Fruit fly (Drosophila melanogaster): Measurements from ENCODE around the gene Cyp6a18.
A peak's percentile ranks its signal among the peaks of the same experiment; 100 is the strongest.

The Cyp6a18 gene

dm6 chr3R:27478375-27478774, at the start of gene Cyp6a18:
Cyp6a18 (plus strand) TSS chr3R:27478675.
- TF ChIP-seq Ets98B (GFP tag; IDR thresholded peaks at IDR 0.05) (no peak), CG10348 (GFP tag; IDR thresholded peaks at IDR 0.05) (no peak), CG34367 (tag; optimal IDR thresholded peaks at IDR 0.05) (no peak), CG4496 (GFP tag; IDR thresholded peaks at IDR 0.05) (no peak), CG8159 (tag; optimal IDR thresholded peaks at IDR 0.05) (no peak), CG32121 (GFP tag; IDR thresholded peaks at IDR 0.05) (no peak), Pif1B (GFP tag; optimal IDR thresholded peaks at IDR 0.05) (no peak), CG15710 (tag; optimal IDR thresholded peaks at IDR 0.05) (no peak), CG13204 (GFP tag; optimal IDR thresholded peaks at IDR 0.05) (no peak)

DNA sequence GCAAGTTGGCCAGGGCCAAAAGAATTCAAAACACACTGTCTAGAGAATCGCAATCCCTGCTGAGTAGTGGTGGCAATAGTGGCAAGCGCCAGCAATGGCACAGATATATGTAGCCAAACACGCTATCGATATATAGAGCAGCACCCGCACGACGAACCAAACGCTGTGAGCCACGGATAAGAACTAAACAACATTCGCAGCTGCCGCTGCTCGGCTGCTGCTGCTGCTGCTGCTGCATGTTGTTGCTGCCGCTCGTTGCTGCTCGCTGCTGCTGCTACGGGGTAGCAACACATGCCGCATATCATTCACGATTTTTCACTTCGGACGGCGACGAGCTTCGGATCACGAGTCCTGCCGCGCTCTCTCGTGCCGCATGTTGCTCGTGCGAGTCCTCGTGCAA, 41.2 kb upstream of the Cyp6a18 start, which contains the start of gene side:
TSS of gene side (minus strand) at position 175 of the 400 bp plus-strand sequence.
- TF ChIP-seq CG9948 (tag; optimal IDR thresholded peaks at IDR 0.05) (no peak), CG17806 (tag; optimal IDR thresholded peaks at IDR 0.05) (no peak), CG32121 (GFP tag; IDR thresholded peaks at IDR 0.05) (0 out of 2 replicates have a peak, but pooled peaks have one; percentile 13), EcR (GFP tag; optimal IDR thresholded peaks at IDR 0.05) (no peak)

DNA sequence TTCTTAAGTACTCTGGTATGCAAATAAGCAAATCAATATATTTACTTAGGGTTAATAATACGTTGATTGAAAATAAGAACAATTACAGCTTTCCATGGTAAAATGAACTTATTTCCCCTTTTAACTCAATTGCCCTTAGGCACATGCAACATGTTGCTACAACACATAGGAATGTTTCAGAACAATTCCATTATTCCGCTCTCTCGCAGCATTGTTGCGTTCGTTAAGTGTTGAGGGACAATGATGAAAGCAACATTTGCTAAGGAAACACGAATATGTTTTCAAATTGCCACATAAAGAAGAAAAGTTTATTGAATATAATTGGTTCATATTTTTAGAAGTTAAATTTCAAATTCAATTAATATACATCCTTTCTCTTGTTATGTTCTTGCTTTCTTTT, 40.1 kb upstream of the Cyp6a18 start:
- TF ChIP-seq CG8301 (tag; optimal IDR thresholded peaks at IDR 0.05) (no peak), EcR (GFP tag; optimal IDR thresholded peaks at IDR 0.05) (no peak), CG4496 (GFP tag; IDR thresholded peaks at IDR 0.05) (no peak), Ets98B (GFP tag; IDR thresholded peaks at IDR 0.05) (no peak)

DNA sequence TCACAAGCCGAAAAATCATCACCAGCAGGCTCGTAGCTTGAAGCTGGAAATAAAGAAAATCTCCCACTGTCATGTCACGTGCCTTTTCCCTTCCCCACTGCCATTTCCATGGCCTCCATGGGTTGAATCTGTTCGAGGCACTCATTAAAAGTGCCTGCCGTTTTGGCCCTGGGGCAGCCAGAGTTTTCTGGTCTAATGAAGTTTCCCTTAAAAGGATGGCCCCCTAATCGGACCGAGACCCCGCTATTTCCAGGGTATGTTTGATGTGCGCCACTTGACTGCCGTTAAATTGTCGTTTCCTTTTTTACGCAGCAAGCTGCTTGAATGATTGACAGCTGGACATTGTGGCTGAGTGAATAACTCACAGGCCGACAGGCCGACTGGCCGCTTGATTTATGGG, 38.5 kb upstream of the Cyp6a18 start, which contains the start of gene CG43447:
TSS of gene CG43447 (plus strand) at position 301 of the 400 bp plus-strand sequence.
- TF ChIP-seq EcR (GFP tag; optimal IDR thresholded peaks at IDR 0.05) (no peak), Ets98B (GFP tag; IDR thresholded peaks at IDR 0.05) (no peak), D1 (tag; optimal IDR thresholded peaks at IDR 0.05) (no peak), CG9948 (tag; optimal IDR thresholded peaks at IDR 0.05) (no peak), rn (GFP tag; IDR thresholded peaks at IDR 0.05) (no peak)

DNA sequence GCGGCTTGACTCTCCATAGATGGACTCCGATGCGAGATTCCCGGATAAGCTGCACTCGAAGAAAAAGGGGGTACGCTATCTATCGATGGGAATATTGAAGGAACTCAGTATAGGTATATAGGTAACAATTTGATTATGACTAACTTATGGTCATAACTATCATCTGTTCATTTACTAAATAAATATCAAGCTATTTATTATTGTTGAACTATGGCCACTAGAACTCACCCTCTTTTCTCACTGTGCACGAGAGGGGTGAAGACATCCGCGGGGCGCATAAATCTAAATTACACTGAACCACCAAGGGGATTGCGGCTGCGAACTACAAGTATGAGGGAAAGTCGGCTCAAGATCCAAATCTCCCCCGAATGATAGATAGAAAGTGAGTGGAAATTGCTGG, 37.8 kb upstream of the Cyp6a18 start, which contains the start of gene CG44290:
TSS of gene CG44290 (minus strand) at position 317 of the 400 bp plus-strand sequence.
- no peak for TF ChIP-seq CG17806 (tag; optimal IDR thresholded peaks at IDR 0.05)
- TF ChIP-seq CG9948 (tag; optimal IDR thresholded peaks at IDR 0.05), result no peak
- TF ChIP-seq Snoo (tag; optimal IDR thresholded peaks at IDR 0.05), result no peak
- no peak for TF ChIP-seq CG32121 (GFP tag; IDR thresholded peaks at IDR 0.05)

dm6 chr3R:27441219-27441808, 37.2 kb upstream of the Cyp6a18 start:
- no peak for TF ChIP-seq CG4496 (GFP tag; IDR thresholded peaks at IDR 0.05)
- TF ChIP-seq CG14655 (GFP tag; optimal IDR thresholded peaks at IDR 0.05), result no peak
- TF ChIP-seq rn (GFP tag; IDR thresholded peaks at IDR 0.05), result no peak
- TF ChIP-seq CG32121 (GFP tag; IDR thresholded peaks at IDR 0.05), result no peak
- no peak for TF ChIP-seq CG34367 (tag; optimal IDR thresholded peaks at IDR 0.05)

dm6 chr3R:27442483-27442979, 35.9 kb upstream of the Cyp6a18 start:
- TF ChIP-seq CG10348 (GFP tag; IDR thresholded peaks at IDR 0.05) (no peak), CG8301 (tag; optimal IDR thresholded peaks at IDR 0.05) (no peak), CG14655 (GFP tag; optimal IDR thresholded peaks at IDR 0.05) (no peak), CG15710 (tag; optimal IDR thresholded peaks at IDR 0.05) (no peak), gl (tag; optimal IDR thresholded peaks at IDR 0.05) (no peak), Snoo (tag; optimal IDR thresholded peaks at IDR 0.05) (no peak), EcR (GFP tag; optimal IDR thresholded peaks at IDR 0.05) (no peak), Ets98B (GFP tag; IDR thresholded peaks at IDR 0.05) (no peak), Pif1B (GFP tag; optimal IDR thresholded peaks at IDR 0.05) (no peak), D1 (tag; optimal IDR thresholded peaks at IDR 0.05) (no peak), rn (GFP tag; IDR thresholded peaks at IDR 0.05) (no peak), Pif1A (GFP tag; optimal IDR thresholded peaks at IDR 0.05) (no peak), CG32121 (GFP tag; IDR thresholded peaks at IDR 0.05) (no peak)

- TF ChIP-seq CG9948 (tag; optimal IDR thresholded peaks at IDR 0.05) (no peak), Ets98B (GFP tag; IDR thresholded peaks at IDR 0.05) (no peak), CG15710 (tag; optimal IDR thresholded peaks at IDR 0.05) (no peak), CG32121 (GFP tag; IDR thresholded peaks at IDR 0.05) (no peak), CG34367 (tag; optimal IDR thresholded peaks at IDR 0.05) (no peak), CG4496 (GFP tag; IDR thresholded peaks at IDR 0.05) (no peak), CG8159 (tag; optimal IDR thresholded peaks at IDR 0.05) (no peak), gl (tag; optimal IDR thresholded peaks at IDR 0.05) (no peak), Snoo (tag; optimal IDR thresholded peaks at IDR 0.05) (no peak), Pif1B (GFP tag; optimal IDR thresholded peaks at IDR 0.05) (no peak), CG8301 (tag; optimal IDR thresholded peaks at IDR 0.05) (no peak), Pif1A (GFP tag; optimal IDR thresholded peaks at IDR 0.05) (no peak), CG12605 (GFP tag; IDR thresholded peaks at IDR 0.05) (no peak), CG10348 (GFP tag; IDR thresholded peaks at IDR 0.05) (no peak)
Observed at dm6 chr3R:27445311-27445710, 33.2 kb upstream of the Cyp6a18 start.

All from whole organism, pupa.